Fruit fly (Drosophila melanogaster): Measurements from ENCODE around the gene CG9213.
A peak's percentile ranks its signal among the peaks of the same experiment; 100 is the strongest.

CG9213 gene

DNA sequence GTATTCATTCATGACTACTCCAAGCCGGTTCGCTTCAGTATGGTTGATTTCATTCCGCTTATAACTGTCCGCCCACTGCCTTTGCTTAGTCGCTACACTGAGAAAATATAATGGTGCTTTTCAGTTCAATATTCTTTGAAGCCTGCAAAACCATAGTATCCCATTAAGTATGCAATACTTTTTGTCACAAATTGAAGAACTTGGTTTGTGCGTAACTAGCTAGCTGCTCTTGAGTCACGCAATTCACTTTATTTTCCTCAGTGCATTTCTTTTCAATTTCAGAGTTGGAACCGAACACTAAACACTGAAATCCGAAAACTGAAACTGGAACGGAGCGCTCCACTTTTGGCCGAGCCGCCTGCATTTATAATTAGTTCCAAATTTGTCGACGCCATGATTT lies 25.4 kb upstream of the CG9213 start (continued):
- TF ChIP-seq ro (GFP tag; IDR thresholded peaks at IDR 0.05) (peak; percentile 26; the same call in 1 of the 2 replicates), pzg (GFP tag; optimal IDR thresholded peaks at IDR 0.05) (no peak), trem (tag; optimal IDR thresholded peaks at IDR 0.05) (no peak), CG9437 (GFP tag; optimal IDR thresholded peaks at IDR 0.05) (no peak), peb (GFP tag; IDR thresholded peaks at IDR 0.05) (peak; percentile 38; the same call in 1 of the 2 replicates), aop (GFP tag; IDR thresholded peaks at IDR 0.05) (no peak), wek (GFP tag; optimal IDR thresholded peaks at IDR 0.05) (peak; percentile 3), Usf (GFP tag; optimal IDR thresholded peaks at IDR 0.05) (no peak), CG11695 (GFP tag; IDR thresholded peaks at IDR 0.05) (peak; percentile 52; the same call in 1 of the 3 replicates), CG18011 (GFP tag; optimal IDR thresholded peaks at IDR 0.05) (no peak), Sry-β (GFP tag; optimal IDR thresholded peaks at IDR 0.05) (no peak), CG2120 (GFP tag; optimal IDR thresholded peaks at IDR 0.05) (peak; percentile 63), lab (GFP tag; optimal IDR thresholded peaks at IDR 0.05) (peak; percentile 59), scrt (GFP tag; optimal IDR thresholded peaks at IDR 0.05) (peak; percentile 37), pfk (GFP tag; optimal IDR thresholded peaks at IDR 0.05) (no peak), Ravus (GFP tag; IDR thresholded peaks at IDR 0.05) (no peak), mirr (GFP tag; optimal IDR thresholded peaks at IDR 0.05) (no peak), hkb (optimal IDR thresholded peaks at IDR 0.05) (no peak), hkb (GFP tag; IDR thresholded peaks at IDR 0.05) (peak; percentile 63; the same call in 1 of the 2 replicates), CG14014 (GFP tag; IDR thresholded peaks at IDR 0.05) (peak; percentile 57), Ssrp (tag; optimal IDR thresholded peaks at IDR 0.05) (peak; percentile 27), hth (optimal IDR thresholded peaks at IDR 0.05) (no peak), CG4854 (GFP tag; optimal IDR thresholded peaks at IDR 0.05) (peak; percentile 37), HLH4C (GFP tag; IDR thresholded peaks at IDR 0.05; ENCODE audit: partially characterized antibody) (no peak), grau (tag; optimal IDR thresholded peaks at IDR 0.05) (peak; percentile 68), C15 (GFP tag; IDR thresholded peaks at IDR 0.05) (no peak), kay (GFP tag; optimal IDR thresholded peaks at IDR 0.05) (peak; percentile 40), bowl (GFP tag; IDR thresholded peaks at IDR 0.05) (no peak), HLH54F (GFP tag; optimal IDR thresholded peaks at IDR 0.05) (peak; percentile 31), CTCF (GFP tag; optimal IDR thresholded peaks at IDR 0.05) (peak; percentile 14), kah (GFP tag; optimal IDR thresholded peaks at IDR 0.05) (no peak), sc (optimal IDR thresholded peaks at IDR 0.05) (no peak), sc (GFP tag; optimal IDR thresholded peaks at IDR 0.05) (no peak), CG3065 (GFP tag; optimal IDR thresholded peaks at IDR 0.05) (no peak), CG17912 (GFP tag; optimal IDR thresholded peaks at IDR 0.05) (no peak), gce (GFP tag; IDR thresholded peaks at IDR 0.05) (peak; percentile 61; the same call in 1 of the 3 replicates), nau (GFP tag; optimal IDR thresholded peaks at IDR 0.05) (no peak), CG6689 (GFP tag; IDR thresholded peaks at IDR 0.05) (peak; percentile 65), B-H1 (GFP tag; IDR thresholded peaks at IDR 0.05) (peak; percentile 52), lola (GFP tag; optimal IDR thresholded peaks at IDR 0.05) (no peak), HHEX (GFP tag; optimal IDR thresholded peaks at IDR 0.05) (peak; percentile 12), chm (GFP tag; IDR thresholded peaks at IDR 0.05) (no peak), CG31365 (tag; optimal IDR thresholded peaks at IDR 0.05) (peak; percentile 31), CG8478 (optimal IDR thresholded peaks at IDR 0.05) (no peak), zfh1 (GFP tag; IDR thresholded peaks at IDR 0.05) (peak; percentile 65), CG1792 (GFP tag; optimal IDR thresholded peaks at IDR 0.05) (no peak), Med (GFP tag) (peak; percentile 97), CG31388 (GFP tag; optimal IDR thresholded peaks at IDR 0.05) (no peak), exex (tag; optimal IDR thresholded peaks at IDR 0.05) (no peak), Neu2 (GFP tag; optimal IDR thresholded peaks at IDR 0.05; ENCODE audit: borderline replicate concordance) (no peak), Dek (tag; optimal IDR thresholded peaks at IDR 0.05) (peak; percentile 52), CG7786 (GFP tag; optimal IDR thresholded peaks at IDR 0.05) (peak; percentile 49), CG5180 (GFP tag; optimal IDR thresholded peaks at IDR 0.05) (peak; percentile 33)
